Fruit fly (Drosophila melanogaster): ENCODE data around the gene CG42537.

The CG42537 gene

dm6 chr3R:6343396-6344239, 34.0 kb upstream of the CG42537 start, which contains the start of gene CG17919 (continued):
- TF ChIP-seq CG13424 (tag; optimal IDR thresholded peaks at IDR 0.05): peak; percentile 20
- no peak for TF ChIP-seq tup (GFP tag; optimal IDR thresholded peaks at IDR 0.05)
- TF ChIP-seq fu2 (GFP tag; optimal IDR thresholded peaks at IDR 0.05): no peak
- TF ChIP-seq Xrp1 (GFP tag; IDR thresholded peaks at IDR 0.05): no peak
- TF ChIP-seq chif (GFP tag; optimal IDR thresholded peaks at IDR 0.05): no peak
- TF ChIP-seq Hmr (GFP tag; optimal IDR thresholded peaks at IDR 0.05): no peak
- peak; percentile 36 for TF ChIP-seq Jarid2 (GFP tag; optimal IDR thresholded peaks at IDR 0.05)
- TF ChIP-seq CG14441 (GFP tag; IDR thresholded peaks at IDR 0.05): no peak
- no peak for TF ChIP-seq fd102C (GFP tag; optimal IDR thresholded peaks at IDR 0.05)
- 0 out of 2 replicates have a peak, but pooled peaks have one; percentile 28 for TF ChIP-seq CG9932 (GFP tag; IDR thresholded peaks at IDR 0.05)
- no peak for TF ChIP-seq CG17328 (GFP tag; IDR thresholded peaks at IDR 0.05)
- TF ChIP-seq D (optimal IDR thresholded peaks at IDR 0.05): no peak
- no peak for TF ChIP-seq D (GFP tag; optimal IDR thresholded peaks at IDR 0.05)
- no peak for TF ChIP-seq Dref (GFP tag; IDR thresholded peaks at IDR 0.05)
- no peak for TF ChIP-seq CG1832 (GFP tag; optimal IDR thresholded peaks at IDR 0.05)
- no peak for TF ChIP-seq cwo (GFP tag; optimal IDR thresholded peaks at IDR 0.05)
- TF ChIP-seq CG9797 (GFP tag; optimal IDR thresholded peaks at IDR 0.05): no peak
- TF ChIP-seq CG8388 (GFP tag; optimal IDR thresholded peaks at IDR 0.05): no peak
- TF ChIP-seq CG33557 (GFP tag; optimal IDR thresholded peaks at IDR 0.05): no peak
- TF ChIP-seq dimm (GFP tag; IDR thresholded peaks at IDR 0.05): no peak
- no peak for TF ChIP-seq chn (GFP tag; optimal IDR thresholded peaks at IDR 0.05)
- peak; percentile 7 for TF ChIP-seq CG13894 (tag; optimal IDR thresholded peaks at IDR 0.05)
- TF ChIP-seq CG12219 (GFP tag; optimal IDR thresholded peaks at IDR 0.05): no peak
- peak; percentile 1 for TF ChIP-seq phol (tag; optimal IDR thresholded peaks at IDR 0.05)
- TF ChIP-seq Med (GFP tag): peak; percentile 48
- TF ChIP-seq CG2712 (tag; optimal IDR thresholded peaks at IDR 0.05): peak; percentile 18
- no peak for TF ChIP-seq schlank (tag; optimal IDR thresholded peaks at IDR 0.05)
- no peak for TF ChIP-seq crol (GFP tag; IDR thresholded peaks at IDR 0.05)
- no peak for TF ChIP-seq Aef1 (GFP tag; IDR thresholded peaks at IDR 0.05)
- TF ChIP-seq CG2889 (GFP tag; IDR thresholded peaks at IDR 0.05): no peak
- TF ChIP-seq Sin3A (optimal IDR thresholded peaks at IDR 0.05): no peak
- TF ChIP-seq nom (GFP tag; optimal IDR thresholded peaks at IDR 0.05): no peak
- TF ChIP-seq CG18262 (tag; optimal IDR thresholded peaks at IDR 0.05): peak; percentile 23
- TF ChIP-seq grau (tag; optimal IDR thresholded peaks at IDR 0.05): peak; percentile 10
- no peak for TF ChIP-seq Lpt (GFP tag; optimal IDR thresholded peaks at IDR 0.05)
- TF ChIP-seq sob (GFP tag; IDR thresholded peaks at IDR 0.05): no peak
- 0 out of 2 replicates have a peak, but pooled peaks have one; percentile 9 for TF ChIP-seq Drgx (GFP tag; IDR thresholded peaks at IDR 0.05)
- no peak for TF ChIP-seq CG17359 (tag; optimal IDR thresholded peaks at IDR 0.05)
- no peak for TF ChIP-seq fd96Cb (tag; optimal IDR thresholded peaks at IDR 0.05)
- TF ChIP-seq CoRest (tag; optimal IDR thresholded peaks at IDR 0.05): no peak
- TF ChIP-seq CG9437 (GFP tag; optimal IDR thresholded peaks at IDR 0.05): no peak
- TF ChIP-seq B-H1 (GFP tag; IDR thresholded peaks at IDR 0.05): no peak
- no peak for TF ChIP-seq CG11696 (GFP tag; IDR thresholded peaks at IDR 0.05)
- no peak for TF ChIP-seq cg (GFP tag; optimal IDR thresholded peaks at IDR 0.05)
- TF ChIP-seq slp2 (GFP tag; optimal IDR thresholded peaks at IDR 0.05): no peak
- TF ChIP-seq ftz-f1 (GFP tag; optimal IDR thresholded peaks at IDR 0.05): no peak
- TF ChIP-seq Adf1 (GFP tag; IDR thresholded peaks at IDR 0.05): no peak
- no peak for TF ChIP-seq CG15073 (GFP tag; optimal IDR thresholded peaks at IDR 0.05)
- TF ChIP-seq Gug (GFP tag; IDR thresholded peaks at IDR 0.05): no peak
- TF ChIP-seq CG7839 (tag; optimal IDR thresholded peaks at IDR 0.05): no peak

Data from whole organism, embryonic.